Worm (Caenorhabditis elegans) whole organism, midembryonic: Measurements from ENCODE around the gene pck-3.

ENCODE experiments used
- T22C8.4 ChIP-seq: fragments of 200-800 bp; sonication (Bioruptor generic); IDR thresholded peaks from 2 replicates; pipeline ENCODE4 v1.3.6; 2022; ENCODE audit warnings: missing genetic modification characterization, missing compliant biosample characterization
- cog-1 ChIP-seq: sonication (generic microtip); optimal IDR thresholded peaks from 2 replicates; lab custom pipeline; 2016; ENCODE audit warnings: missing genetic modification characterization, missing compliant biosample characterization
- flt-1 ChIP-seq: fragments of 200-800 bp; sonication (Bioruptor generic); IDR thresholded peaks from 2 replicates; pipeline ENCODE4 v1.3.6; 2022; ENCODE audit warnings: missing genetic modification characterization, missing compliant biosample characterization
- klf-2 ChIP-seq: fragments of 200-800 bp; sonication (Bioruptor generic); conservative IDR thresholded peaks from 2 replicates; pipeline ENCODE4 v1.3.6; 2022; ENCODE audit warnings: missing genetic modification reagents, missing genetic modification characterization, missing compliant biosample characterization
- med-1 ChIP-seq: sonication (generic microtip); optimal IDR thresholded peaks from 2 replicates; lab custom pipeline; 2017; ENCODE audit warnings: missing genetic modification characterization, mild to moderate bottlenecking, missing compliant biosample characterization, antibody characterized with exemption, missing genetic modification reagents; ENCODE audit not compliant: insufficient read depth
- ref-1 ChIP-seq: fragments of 200-800 bp; sonication (Bioruptor generic); conservative IDR thresholded peaks from 2 replicates; pipeline ENCODE4 v1.3.6; 2022; ENCODE audit warnings: missing genetic modification reagents, missing genetic modification characterization, missing compliant biosample characterization
- tab-1 ChIP-seq: fragments of 200-800 bp; sonication (Bioruptor generic); IDR thresholded peaks from 2 replicates; pipeline ENCODE4 v1.3.6; 2022; ENCODE audit warnings: missing genetic modification characterization, missing compliant biosample characterization
- ztf-23 ChIP-seq: fragments of 200-800 bp; sonication (Bioruptor generic); IDR thresholded peaks from 2 replicates; pipeline ENCODE4 v1.3.6; 2022; ENCODE audit warnings: missing genetic modification reagents, missing genetic modification characterization, missing compliant biosample characterization
- ztf-29 ChIP-seq: fragments of 200-800 bp; sonication (Bioruptor generic); IDR thresholded peaks from 2 replicates; pipeline ENCODE4 v1.3.6; 2022; ENCODE audit warnings: missing genetic modification reagents, missing genetic modification characterization, missing compliant biosample characterization

pck-3 gene

ce11 chrIV:5867189-5867588 lies 29.3 kb upstream of the pck-3 start, which contains the start of gene C06E7.88:
C06E7.88 (minus strand) TSS chrIV:5867289.
- TF ChIP-seq ztf-23 (no peak), tab-1 (no peak), ref-1 (GFP tag; lab: Robert Waterston, UW) (no peak), cog-1 (tag; lab: Kevin White, UChicago) (no peak), klf-2 (GFP tag; lab: Robert Waterston, UW) (no peak), ztf-29 (no peak), flt-1 (GFP tag; lab: Robert Waterston, UW) (no peak), T22C8.4 (GFP tag; lab: Robert Waterston, UW) (no peak), med-1 (GFP tag; lab: Kevin White, UChicago) (no peak)

ce11 chrIV:5869354-5869753 lies 27.1 kb upstream of the pck-3 start:
- no peak for TF ChIP-seq klf-2 (GFP tag; lab: Robert Waterston, UW)
- TF ChIP-seq ztf-29: no peak
- TF ChIP-seq med-1 (GFP tag; lab: Kevin White, UChicago): no peak
- TF ChIP-seq cog-1 (tag; lab: Kevin White, UChicago): no peak

ce11 chrIV:5870072-5870471 lies 26.4 kb upstream of the pck-3 start, which contains the start of gene srv-17:
srv-17 (minus strand) TSS chrIV:5870172.
- no peak for TF ChIP-seq tab-1

- TF ChIP-seq flt-1 (GFP tag; lab: Robert Waterston, UW) (no peak), med-1 (GFP tag; lab: Kevin White, UChicago) (no peak), ztf-23 (no peak), ref-1 (GFP tag; lab: Robert Waterston, UW) (no peak), tab-1 (no peak), klf-2 (GFP tag; lab: Robert Waterston, UW) (no peak), cog-1 (tag; lab: Kevin White, UChicago) (no peak), T22C8.4 (GFP tag; lab: Robert Waterston, UW) (no peak), ztf-29 (no peak)
Measured at ce11 chrIV:5873825-5874224, 22.6 kb upstream of the pck-3 start, which contains the start of gene srv-19. srv-19 (minus strand) TSS chrIV:5873925.

- TF ChIP-seq ref-1 (GFP tag; lab: Robert Waterston, UW): no peak
- no peak for TF ChIP-seq ztf-29
- no peak for TF ChIP-seq flt-1 (GFP tag; lab: Robert Waterston, UW)
- no peak for TF ChIP-seq cog-1 (tag; lab: Kevin White, UChicago)
- TF ChIP-seq ztf-23: no peak
- TF ChIP-seq tab-1: no peak
- no peak for TF ChIP-seq med-1 (GFP tag; lab: Kevin White, UChicago)
- TF ChIP-seq klf-2 (GFP tag; lab: Robert Waterston, UW): no peak
- TF ChIP-seq T22C8.4 (GFP tag; lab: Robert Waterston, UW): no peak
Measured at ce11 chrIV:5877246-5877645, 19.2 kb upstream of the pck-3 start, which contains the start of gene srv-21. srv-21 (minus strand) TSS chrIV:5877346.

- no peak for TF ChIP-seq ztf-29
Measured at ce11 chrIV:5879853-5880252, 16.6 kb upstream of the pck-3 start, which contains the start of gene srv-22. srv-22 (minus strand) TSS chrIV:5879953.

- TF ChIP-seq T22C8.4 (GFP tag; lab: Robert Waterston, UW) (no peak), ztf-29 (no peak)
Measured at ce11 chrIV:5884500-5884899, 11.9 kb upstream of the pck-3 start, which contains the start of gene H04M03.11. H04M03.11 (minus strand) TSS chrIV:5884600.

- TF ChIP-seq ztf-29 (no peak), flt-1 (GFP tag; lab: Robert Waterston, UW) (no peak), klf-2 (GFP tag; lab: Robert Waterston, UW) (no peak), T22C8.4 (GFP tag; lab: Robert Waterston, UW) (no peak), tab-1 (no peak), ztf-23 (no peak), cog-1 (tag; lab: Kevin White, UChicago) (no peak)
Measured at ce11 chrIV:5885180-5885887, 11.1 kb upstream of the pck-3 start, which contains the start of gene glf-1. glf-1 (plus strand) TSS chrIV:5885835.

ce11 chrIV:5886605-5887004 lies 9.8 kb upstream of the pck-3 start:
- TF ChIP-seq klf-2 (GFP tag; lab: Robert Waterston, UW): no peak
- no peak for TF ChIP-seq ztf-29
- TF ChIP-seq med-1 (GFP tag; lab: Kevin White, UChicago): no peak

ce11 chrIV:5891265-5891664 lies 5.2 kb upstream of the pck-3 start, which contains the start of gene H04M03.3:
H04M03.3 (plus strand) TSS chrIV:5891565.
- TF ChIP-seq flt-1 (GFP tag; lab: Robert Waterston, UW) (no peak), med-1 (GFP tag; lab: Kevin White, UChicago) (no peak), tab-1 (no peak), klf-2 (GFP tag; lab: Robert Waterston, UW) (no peak), T22C8.4 (GFP tag; lab: Robert Waterston, UW) (no peak), cog-1 (tag; lab: Kevin White, UChicago) (no peak), ztf-23 (no peak), ref-1 (GFP tag; lab: Robert Waterston, UW) (no peak), ztf-29 (no peak)

ce11 chrIV:5895190-5895589 lies 1.3 kb upstream of the pck-3 start, which contains the start of gene nspb-6:
nspb-6 (plus strand) TSS chrIV:5895490.
- no peak for TF ChIP-seq ztf-29
- TF ChIP-seq ref-1 (GFP tag; lab: Robert Waterston, UW): no peak
- TF ChIP-seq tab-1: no peak
- TF ChIP-seq med-1 (GFP tag; lab: Kevin White, UChicago): no peak
- TF ChIP-seq cog-1 (tag; lab: Kevin White, UChicago): no peak
- no peak for TF ChIP-seq klf-2 (GFP tag; lab: Robert Waterston, UW)
- TF ChIP-seq ztf-23: no peak
- TF ChIP-seq flt-1 (GFP tag; lab: Robert Waterston, UW): no peak
- TF ChIP-seq T22C8.4 (GFP tag; lab: Robert Waterston, UW): no peak
